Fruit fly (Drosophila melanogaster) whole organism, embryonic: ENCODE measurements around the gene CG6425.

ENCODE experiments used
- CG10462 ChIP-seq: fragments of 200-800 bp; sonication (Bioruptor generic); optimal IDR thresholded peaks from 2 replicates; lab custom pipeline; 2016; ENCODE audit warnings: missing biosample characterization, missing genetic modification characterization
- CG11093 ChIP-seq: fragments of 200-800 bp; sonication (Bioruptor generic); IDR thresholded peaks from 3 replicates; pipeline ENCODE4 v1.3.6; 2022; ENCODE audit warnings: missing biosample characterization, missing genetic modification characterization
- CG16813 ChIP-seq: fragments of 200-800 bp; sonication (Bioruptor generic); IDR thresholded peaks from 3 replicates; pipeline ENCODE4 v1.3.6; 2022; ENCODE audit warnings: missing biosample characterization, missing genetic modification characterization; ENCODE audit not compliant: partially characterized antibody
- CG31388 ChIP-seq: fragments of 200-800 bp; sonication (Bioruptor generic); optimal IDR thresholded peaks from 2 replicates; lab custom pipeline; 2016; ENCODE audit warnings: missing biosample characterization, missing genetic modification characterization
- CG33213 ChIP-seq: fragments of 200-800 bp; sonication (Bioruptor generic); optimal IDR thresholded peaks from 3 replicates; lab custom pipeline; 2016; ENCODE audit warnings: missing biosample characterization, missing genetic modification characterization
- CG4404 ChIP-seq: fragments of 200-800 bp; sonication (Bioruptor generic); IDR thresholded peaks from 2 replicates; pipeline ENCODE4 v1.3.6; 2022; ENCODE audit warnings: missing biosample characterization, missing genetic modification characterization
- amos ChIP-seq: fragments of 200-800 bp; sonication (Bioruptor generic); IDR thresholded peaks from 2 replicates; pipeline ENCODE4 v1.3.6; 2022; ENCODE audit warnings: missing biosample characterization, missing genetic modification characterization; ENCODE audit not compliant: partially characterized antibody
- ems ChIP-seq: fragments of 200-800 bp; sonication (Bioruptor generic); optimal IDR thresholded peaks from 3 replicates; lab custom pipeline; 2016; ENCODE audit warnings: missing biosample characterization, missing genetic modification characterization
- org-1 ChIP-seq: fragments of 200-800 bp; sonication (Bioruptor generic); optimal IDR thresholded peaks from 2 replicates; lab custom pipeline; 2017; ENCODE audit warnings: missing biosample characterization, missing genetic modification characterization
- sc ChIP-seq, 3 experiments: fragments of >200 bp in 2 of 3; fragments of 200-800 bp in 1 of 3; sonication (Bioruptor generic) in 1 of 3; optimal IDR thresholded peaks; 2 replicates in 2 of 3; 3 replicates in 1 of 3; lab custom pipeline; 2017; ENCODE audit warnings: mild to moderate bottlenecking in 1 of 3, missing biosample characterization in 1 of 3, missing genetic modification characterization in 1 of 3, missing genetic modification reagents in 1 of 3

dm6 chr3R:26761695-26762094, 44.5 kb upstream of the CG6425 start:
- no peak for TF ChIP-seq ems (GFP tag; lab: Kevin White, UChicago)
- TF ChIP-seq CG33213 (GFP tag; lab: Kevin White, UChicago), result no peak
- TF ChIP-seq amos (GFP tag; lab: Robert Waterston, UW), result no peak
- no peak for TF ChIP-seq CG4404 (GFP tag; lab: Robert Waterston, UW)
- no peak for TF ChIP-seq sc (optimal IDR thresholded peaks at IDR 0.05; lab: Kevin White, UChicago)
- no peak for TF ChIP-seq sc (GFP tag; optimal IDR thresholded peaks at IDR 0.05; lab: Kevin White, UChicago)
- no peak for TF ChIP-seq CG31388 (GFP tag; lab: Kevin White, UChicago)
- no peak for TF ChIP-seq CG10462
- no peak for TF ChIP-seq org-1 (GFP tag; lab: Kevin White, UChicago)
- TF ChIP-seq CG11093 (GFP tag; lab: Robert Waterston, UW), result no peak
- TF ChIP-seq CG16813, result no peak
